Worm (Caenorhabditis elegans): ENCODE measurements around the gene C15C7.4.

Gene C15C7.4

ce11 chrX:3113693-3114092 lies 31.7 kb upstream of the C15C7.4 start:
- peak; percentile 45 for TF ChIP-seq Y53G8AR.9 (GFP tag; conservative IDR thresholded peaks at IDR 0.05)
- TF ChIP-seq egl-18 (GFP tag; IDR thresholded peaks at IDR 0.05): 0 out of 2 replicates have a peak, but pooled peaks have one; percentile 9
- TF ChIP-seq madf-3 (GFP tag; IDR thresholded peaks at IDR 0.05): 0 out of 2 replicates have a peak, but pooled peaks have one; percentile 58

DNA sequence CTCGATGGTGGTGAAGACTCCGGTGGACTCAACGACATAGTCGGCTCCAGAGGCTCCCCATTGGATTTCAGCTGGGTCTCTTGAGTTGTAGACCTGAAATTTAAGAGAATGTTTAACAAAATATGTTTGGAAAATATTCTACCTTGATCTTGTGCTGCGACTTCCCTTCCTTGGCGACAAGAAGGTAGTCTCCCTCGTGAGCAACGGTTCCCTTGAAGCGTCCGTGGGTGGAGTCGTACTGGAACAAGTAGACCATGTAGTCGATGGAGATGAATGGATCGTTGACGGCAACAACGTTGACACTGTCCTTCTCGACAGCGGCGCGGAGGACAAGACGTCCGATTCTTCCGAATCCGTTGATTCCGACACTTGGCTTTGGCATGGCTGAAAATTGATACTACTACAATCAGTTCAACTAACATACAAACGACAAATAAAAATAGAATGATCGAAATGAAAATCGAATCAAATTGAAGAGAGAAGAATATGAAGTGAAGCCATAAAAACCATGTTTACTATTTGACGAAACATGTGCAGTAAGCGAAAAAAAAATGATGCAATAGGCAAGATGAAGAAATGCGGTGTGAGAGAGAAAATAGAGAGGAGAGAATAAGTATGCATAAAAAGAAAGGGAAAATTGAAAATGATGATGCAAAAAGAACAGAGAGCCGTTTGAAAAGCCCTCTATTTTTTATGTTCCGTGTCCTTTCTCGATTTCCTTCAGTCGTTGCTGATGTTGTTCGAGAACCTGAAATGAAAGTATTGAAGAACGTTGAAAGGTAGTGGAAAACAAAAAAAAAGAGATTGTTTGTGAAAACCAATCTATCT lies 30.8 kb upstream of the C15C7.4 start, which contains the start of gene gpd-2:
gpd-2 (minus strand) TSS at position 384 of the 828 bp plus-strand sequence.
- peak; percentile 23; the same call in 1 of the 2 replicates for TF ChIP-seq ekl-4 (GFP tag; IDR thresholded peaks at IDR 0.05)
- TF ChIP-seq snpc-1.1 (tag; optimal IDR thresholded peaks at IDR 0.05; ENCODE audit: insufficient read depth): no peak
- TF ChIP-seq atf-7 (tag; optimal IDR thresholded peaks at IDR 0.05): no peak
- no peak for TF ChIP-seq ceh-79 (tag; optimal IDR thresholded peaks at IDR 0.05)
- TF ChIP-seq ZK185.1 (tag; optimal IDR thresholded peaks at IDR 0.05; ENCODE audit: poor library complexity, severe bottlenecking): peak; percentile 80
- peak; percentile 66 for TF ChIP-seq nfyb-1 (GFP tag; IDR thresholded peaks at IDR 0.05)
- TF ChIP-seq dox-1 (GFP tag; IDR thresholded peaks at IDR 0.05): 0 out of 2 replicates have a peak, but pooled peaks have one; percentile 22
- peak; percentile 43; the same call in 1 of the 2 replicates for TF ChIP-seq madf-3 (GFP tag; IDR thresholded peaks at IDR 0.05)
- no peak for TF ChIP-seq hlh-12 (tag; optimal IDR thresholded peaks at IDR 0.05)
- TF ChIP-seq let-526 (GFP tag; IDR thresholded peaks at IDR 0.05): 0 out of 2 replicates have a peak, but pooled peaks have one; percentile 31

DNA sequence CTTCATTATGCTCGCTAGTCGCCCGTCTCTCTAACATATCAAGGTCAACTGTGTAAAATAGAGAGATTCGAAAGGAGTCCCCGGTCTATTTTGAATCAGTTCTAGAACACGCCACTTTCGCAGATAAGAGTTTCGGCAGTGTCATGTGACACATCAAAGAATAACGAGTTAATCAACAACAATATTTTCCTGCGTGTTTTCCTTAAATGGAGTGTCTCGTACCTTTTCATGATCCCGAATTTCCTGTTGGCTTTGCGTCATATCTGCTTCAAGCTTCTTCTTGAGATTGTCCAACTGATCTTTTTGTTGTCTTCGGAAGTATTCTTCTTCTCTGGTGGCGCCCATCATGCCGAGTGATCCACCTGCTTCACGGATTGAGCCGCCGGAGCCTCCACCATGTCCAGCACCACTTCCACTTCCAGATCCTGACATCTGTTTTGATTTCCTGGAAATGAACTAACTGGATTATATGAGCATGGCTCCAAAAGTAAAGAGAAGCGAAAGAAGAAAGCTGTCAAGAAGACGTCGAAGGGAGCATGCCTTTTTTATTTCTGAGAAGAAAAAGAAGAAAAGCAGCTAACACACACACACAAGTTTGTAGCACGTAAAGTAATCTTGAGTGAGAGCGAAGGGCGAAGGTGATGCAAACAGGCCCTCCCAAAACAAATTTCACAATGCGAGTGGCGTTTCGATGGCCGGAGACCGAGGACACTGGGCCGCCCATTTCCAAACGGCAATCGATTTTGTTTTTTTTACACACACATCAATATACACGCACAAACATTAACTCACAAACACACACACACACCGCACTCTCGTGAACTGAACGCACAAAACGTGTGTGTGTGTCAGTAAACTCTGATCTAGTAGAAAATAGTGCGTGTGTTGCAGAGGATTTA lies 30.0 kb upstream of the C15C7.4 start:
- TF ChIP-seq zim-3 (tag; optimal IDR thresholded peaks at IDR 0.05) (peak; percentile 22), him-1 (tag; optimal IDR thresholded peaks at IDR 0.05) (no peak), Y53G8AR.9 (GFP tag; conservative IDR thresholded peaks at IDR 0.05) (peak; percentile 58), madf-3 (GFP tag; IDR thresholded peaks at IDR 0.05) (no peak), nhr-80 (tag; optimal IDR thresholded peaks at IDR 0.05) (peak; percentile 23), ets-4 (GFP tag; optimal IDR thresholded peaks at IDR 0.05) (no peak), let-526 (GFP tag; IDR thresholded peaks at IDR 0.05) (0 out of 2 replicates have a peak, but pooled peaks have one; percentile 5), hsf-1 (GFP tag; IDR thresholded peaks at IDR 0.05) (no peak), lin-35 (GFP tag; optimal IDR thresholded peaks at IDR 0.05) (peak in 1 of 3 experiments; percentile 6), lin-40 (tag; optimal IDR thresholded peaks at IDR 0.05) (no peak), Y56A3A.18 (GFP tag; IDR thresholded peaks at IDR 0.05) (0 out of 2 replicates have a peak, but pooled peaks have one; percentile 18), egl-44 (GFP tag; IDR thresholded peaks at IDR 0.05) (no peak), atf-7 (tag; optimal IDR thresholded peaks at IDR 0.05) (peak; percentile 33), ceh-91 (GFP tag; IDR thresholded peaks at IDR 0.05) (no peak), ekl-4 (GFP tag; IDR thresholded peaks at IDR 0.05) (peak; percentile 6; the same call in 1 of the 2 replicates), athp-1 (tag; optimal IDR thresholded peaks at IDR 0.05) (no peak), tlf-1 (GFP tag; optimal IDR thresholded peaks at IDR 0.05) (peak; percentile 22), nfya-1 (tag; optimal IDR thresholded peaks at IDR 0.05; ENCODE audit: borderline replicate concordance, insufficient read depth) (no peak), ztf-28 (GFP tag; IDR thresholded peaks at IDR 0.05) (no peak), xnd-1 (tag; optimal IDR thresholded peaks at IDR 0.05) (no peak), ceh-79 (tag; optimal IDR thresholded peaks at IDR 0.05) (no peak), ZK185.1 (tag; optimal IDR thresholded peaks at IDR 0.05; ENCODE audit: poor library complexity, severe bottlenecking) (peak; percentile 19), repo-1 (tag; optimal IDR thresholded peaks at IDR 0.05) (no peak), snpc-1.1 (tag; optimal IDR thresholded peaks at IDR 0.05; ENCODE audit: insufficient read depth) (no peak), ama-1 (optimal IDR thresholded peaks at IDR 0.05) (peak; percentile 83), ama-1 (GFP tag; optimal IDR thresholded peaks at IDR 0.05) (no peak), mcd-1 (GFP tag; IDR thresholded peaks at IDR 0.05) (peak; percentile 25; the same call in 1 of the 2 replicates), C06A6.2 (GFP tag; conservative IDR thresholded peaks at IDR 0.05) (peak; percentile 37; the same call in 1 of the 2 replicates), lir-1 (GFP tag; conservative IDR thresholded peaks at IDR 0.05) (peak; percentile 26; the same call in 1 of the 2 replicates), hmg-1.2 (GFP tag; IDR thresholded peaks at IDR 0.05) (peak; percentile 29; the same call in 1 of the 2 replicates), madf-10 (tag; optimal IDR thresholded peaks at IDR 0.05) (no peak), madf-8 (GFP tag; conservative IDR thresholded peaks at IDR 0.05) (no peak), chd-7 (tag; optimal IDR thresholded peaks at IDR 0.05) (no peak), snpc-1.3 (tag; optimal IDR thresholded peaks at IDR 0.05; ENCODE audit: insufficient read depth) (no peak)
